Worm (Caenorhabditis elegans) whole organism, L3 larva: ENCODE measurements around the gene Y67A10A.7.

Source experiments
- aly-2 ChIP-seq: fragments of 150-350 bp; optimal IDR thresholded peaks from 2 replicates; lab custom pipeline; 2014; ENCODE audit warnings: missing biosample characterization, missing genetic modification characterization
- ama-1 ChIP-seq: fragments of 150-350 bp; optimal IDR thresholded peaks from 2 replicates; lab custom pipeline; 2018
- egl-27 ChIP-seq: sonication (generic microtip); optimal IDR thresholded peaks from 4 replicates; lab custom pipeline; 2017; ENCODE audit warnings: missing biosample characterization, missing genetic modification reagents, missing genetic modification characterization
- elt-1 ChIP-seq: fragments of 150-350 bp; optimal IDR thresholded peaks from 2 replicates; lab custom pipeline; 2014; ENCODE audit warnings: missing biosample characterization, missing genetic modification characterization
- elt-3 ChIP-seq, 3 experiments: fragments of 150-350 bp in 1 of 3; sonication (generic microtip) in 2 of 3; optimal IDR thresholded peaks; 2 replicates in 2 of 3; 4 replicates in 1 of 3; lab custom pipeline; 2014 to 2017; ENCODE audit warnings: missing biosample characterization in 3 of 3, missing genetic modification characterization in 3 of 3
- fos-1 ChIP-seq: fragments of 150-350 bp; optimal IDR thresholded peaks from 2 replicates; lab custom pipeline; 2014; ENCODE audit warnings: missing biosample characterization, missing genetic modification characterization
- lin-15B ChIP-seq: fragments of 150-350 bp; optimal IDR thresholded peaks from 2 replicates; lab custom pipeline; 2014; ENCODE audit warnings: missing biosample characterization, missing genetic modification characterization
- mdl-1 ChIP-seq: fragments of 150-350 bp; optimal IDR thresholded peaks from 2 replicates; lab custom pipeline; 2014; ENCODE audit warnings: missing biosample characterization, missing genetic modification characterization
- snpc-4 ChIP-seq: fragments of 150-350 bp; optimal IDR thresholded peaks from 2 replicates; lab custom pipeline; 2014; ENCODE audit warnings: missing biosample characterization, missing genetic modification characterization
- ztf-4 ChIP-seq: fragments of 150-350 bp; optimal IDR thresholded peaks from 2 replicates; lab custom pipeline; 2014; ENCODE audit warnings: missing biosample characterization, missing genetic modification characterization

DNA sequence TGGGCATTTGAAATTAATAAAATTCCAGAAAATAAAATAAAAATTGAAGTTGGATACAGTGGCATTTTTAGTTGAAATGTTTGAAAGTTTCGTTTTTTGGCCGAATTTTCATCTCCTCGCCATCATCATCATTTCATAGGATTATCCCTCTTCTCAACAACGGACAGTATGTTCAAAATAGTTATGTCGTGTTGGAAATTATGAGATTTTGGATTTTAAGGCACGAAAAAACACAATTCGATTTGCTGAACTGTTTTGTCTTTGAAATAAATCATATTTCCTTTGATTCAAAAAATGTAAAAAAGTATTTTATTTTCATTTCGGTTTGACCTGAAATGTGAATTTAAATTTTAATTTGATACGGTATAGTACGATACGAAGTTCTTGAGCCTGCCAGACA, 30.2 kb upstream of the Y67A10A.7 start, which contains the start of gene srlf-28:
- TF ChIP-seq mdl-1 (tag; lab: Kevin White, UChicago) (no peak), elt-1 (tag; lab: Kevin White, UChicago) (no peak), fos-1 (tag; lab: Kevin White, UChicago) (no peak), lin-15B (tag; lab: Kevin White, UChicago) (no peak), egl-27 (tag; lab: Kevin White, UChicago) (no peak), ztf-4 (tag; lab: Kevin White, UChicago) (no peak), elt-3 (tag; optimal IDR thresholded peaks at IDR 0.05; lab: Kevin White, UChicago) (no peak), aly-2 (no peak), snpc-4 (tag; lab: Kevin White, UChicago) (no peak), ama-1 (lab: Kevin White, UChicago) (no peak)
